Fruit fly (Drosophila melanogaster) whole organism, embryonic: ENCODE measurements around the gene Sas-4.

Experiments
- CG11504 ChIP-seq: fragments of 200-800 bp; sonication (Bioruptor generic); optimal IDR thresholded peaks from 3 replicates; lab custom pipeline; 2019; ENCODE audit warnings: missing biosample characterization, mild to moderate bottlenecking, missing genetic modification characterization, moderate library complexity
- CG13775 ChIP-seq: fragments of 200-800 bp; sonication (Bioruptor generic); optimal IDR thresholded peaks from 3 replicates; lab custom pipeline; 2017; ENCODE audit warnings: missing biosample characterization, mild to moderate bottlenecking, missing genetic modification characterization
- CG15479 ChIP-seq: fragments of 200-800 bp; sonication (Bioruptor generic); optimal IDR thresholded peaks from 3 replicates; lab custom pipeline; 2019; ENCODE audit warnings: missing biosample characterization, mild to moderate bottlenecking, missing genetic modification characterization, moderate library complexity
- CG17385 ChIP-seq: fragments of 200-800 bp; sonication (Bioruptor generic); optimal IDR thresholded peaks from 3 replicates; lab custom pipeline; 2018; ENCODE audit warnings: missing biosample characterization, mild to moderate bottlenecking, missing genetic modification characterization
- CG1832 ChIP-seq: fragments of 200-800 bp; sonication (Bioruptor generic); optimal IDR thresholded peaks from 2 replicates; lab custom pipeline; 2017; ENCODE audit warnings: missing biosample characterization, mild to moderate bottlenecking, missing genetic modification characterization, inconsistent platforms
- CG32767 ChIP-seq: fragments of 200-800 bp; sonication (Bioruptor generic); IDR thresholded peaks from 2 replicates; pipeline ENCODE4 v1.3.6; 2022; ENCODE audit warnings: missing biosample characterization, missing genetic modification characterization
- CG3838 ChIP-seq: fragments of 200-800 bp; sonication (Bioruptor generic); optimal IDR thresholded peaks from 3 replicates; lab custom pipeline; 2016; ENCODE audit warnings: missing biosample characterization, missing genetic modification characterization
- CG4360 ChIP-seq: fragments of 200-800 bp; sonication (Bioruptor generic); IDR thresholded peaks from 2 replicates; pipeline ENCODE4 v1.3.6; 2022; ENCODE audit warnings: missing biosample characterization, missing genetic modification characterization
- CG4424 ChIP-seq: fragments of 200-800 bp; sonication (Bioruptor generic); optimal IDR thresholded peaks from 3 replicates; lab custom pipeline; 2016; ENCODE audit warnings: missing biosample characterization, missing genetic modification characterization
- CG8924 ChIP-seq: fragments of 200-800 bp; optimal IDR thresholded peaks from 3 replicates; lab custom pipeline; 2019; ENCODE audit warnings: missing biosample characterization, mild to moderate bottlenecking, missing genetic modification characterization, moderate library complexity
- D ChIP-seq, 2 experiments: fragments of 200-800 bp in 1 of 2; fragments of >200 bp in 1 of 2; sonication (Bioruptor generic) in 1 of 2; optimal IDR thresholded peaks; 2 replicates in 1 of 2; 3 replicates in 1 of 2; lab custom pipeline; 2017; ENCODE audit warnings: mild to moderate bottlenecking in 1 of 2, missing biosample characterization in 1 of 2, missing genetic modification characterization in 1 of 2, missing genetic modification reagents in 1 of 2
- Deaf1 ChIP-seq: fragments of 200-800 bp; optimal IDR thresholded peaks from 3 replicates; lab custom pipeline; 2019; ENCODE audit warnings: missing biosample characterization, mild to moderate bottlenecking, missing genetic modification characterization, moderate library complexity
- Dll ChIP-seq: fragments of 200-800 bp; sonication (Bioruptor generic); IDR thresholded peaks from 4 replicates; pipeline ENCODE4 v1.3.6; 2022; ENCODE audit warnings: missing biosample characterization, missing genetic modification characterization; ENCODE audit not compliant: partially characterized antibody
- ERR ChIP-seq: fragments of 200-800 bp; sonication (Bioruptor generic); optimal IDR thresholded peaks from 2 replicates; lab custom pipeline; 2016; ENCODE audit warnings: missing biosample characterization, missing genetic modification characterization
- Hey ChIP-seq: fragments of 200-800 bp; sonication (Bioruptor generic); optimal IDR thresholded peaks from 3 replicates; lab custom pipeline; 2018; ENCODE audit warnings: missing biosample characterization, mild to moderate bottlenecking, missing genetic modification characterization
- Kr ChIP-seq: fragments of 200-800 bp; sonication (Bioruptor generic); optimal IDR thresholded peaks from 2 replicates; lab custom pipeline; 2017; ENCODE audit warnings: missing biosample characterization, mild to moderate bottlenecking, missing genetic modification characterization
- Lhr ChIP-seq: fragments of 200-800 bp; sonication (Bioruptor generic); optimal IDR thresholded peaks from 3 replicates; lab custom pipeline; 2017; ENCODE audit warnings: mild to moderate bottlenecking, missing biosample characterization, missing genetic modification reagents, missing genetic modification characterization
- Nf-YA ChIP-seq: fragments of 200-800 bp; sonication (Bioruptor generic); IDR thresholded peaks from 2 replicates; pipeline ENCODE4 v1.3.6; 2022; ENCODE audit warnings: missing biosample characterization, missing genetic modification characterization
- Pdp1 ChIP-seq, 2 experiments: fragments of 200-800 bp; sonication (Bioruptor generic); optimal IDR thresholded peaks; 3 replicates each; lab custom pipeline; 2016; ENCODE audit warnings: missing biosample characterization in 2 of 2, missing genetic modification characterization in 2 of 2, mild to moderate bottlenecking in 1 of 2, moderate library complexity in 1 of 2
- Trl ChIP-seq, 3 experiments: fragments of >200 bp in 2 of 3; fragments of 200-800 bp in 1 of 3; sonication (Bioruptor generic) in 1 of 3; optimal IDR thresholded peaks; 2 replicates in 1 of 3; 3 replicates in 2 of 3; lab custom pipeline; 2016 to 2017; ENCODE audit warnings: missing biosample characterization in 1 of 3, missing genetic modification characterization in 1 of 3
- ac ChIP-seq: fragments of 200-800 bp; sonication (Bioruptor generic); optimal IDR thresholded peaks from 3 replicates; lab custom pipeline; 2017; ENCODE audit warnings: missing biosample characterization, mild to moderate bottlenecking, missing genetic modification characterization
- bowl ChIP-seq: fragments of 200-800 bp; sonication (Bioruptor generic); IDR thresholded peaks from 2 replicates; pipeline ENCODE4 v1.3.6; 2022; ENCODE audit warnings: missing biosample characterization, missing genetic modification characterization
- bsh ChIP-seq, 2 experiments: fragments of 200-800 bp; sonication (Bioruptor generic); optimal IDR thresholded peaks; 2 replicates each; lab custom pipeline; 2017 to 2018; ENCODE audit warnings: mild to moderate bottlenecking in 2 of 2, missing biosample characterization in 2 of 2, missing genetic modification characterization in 2 of 2, moderate library complexity in 1 of 2
- cad ChIP-seq: fragments of >200 bp; optimal IDR thresholded peaks from 2 replicates; lab custom pipeline; 2017; ENCODE audit warnings: missing biosample characterization, missing genetic modification characterization
- cg ChIP-seq: fragments of 200-800 bp; sonication (Bioruptor generic); optimal IDR thresholded peaks from 3 replicates; lab custom pipeline; 2019; ENCODE audit warnings: missing biosample characterization, mild to moderate bottlenecking, missing genetic modification characterization, moderate library complexity
- chif ChIP-seq, 2 experiments: fragments of 200-800 bp; sonication (Bioruptor generic); optimal IDR thresholded peaks; 3 replicates each; lab custom pipeline; 2016; ENCODE audit warnings: missing biosample characterization in 2 of 2, missing genetic modification characterization in 2 of 2
- chinmo ChIP-seq: fragments of 200-800 bp; sonication (Bioruptor generic); IDR thresholded peaks from 4 replicates; pipeline ENCODE4 v1.3.6; 2022; ENCODE audit warnings: missing biosample characterization, missing genetic modification characterization; ENCODE audit not compliant: partially characterized antibody
- chn ChIP-seq: fragments of 200-800 bp; sonication (Bioruptor generic); optimal IDR thresholded peaks from 2 replicates; lab custom pipeline; 2016; ENCODE audit warnings: missing biosample characterization, missing genetic modification characterization
- ci ChIP-seq: fragments of 200-800 bp; sonication (Bioruptor generic); IDR thresholded peaks from 3 replicates; pipeline ENCODE4 v1.3.6; 2022; ENCODE audit warnings: missing biosample characterization, missing genetic modification characterization
- crol ChIP-seq: fragments of 200-800 bp; sonication (Bioruptor generic); IDR thresholded peaks from 2 replicates; pipeline ENCODE4 v1.3.6; 2022; ENCODE audit warnings: missing biosample characterization, missing genetic modification characterization
- ems ChIP-seq: fragments of 200-800 bp; sonication (Bioruptor generic); optimal IDR thresholded peaks from 3 replicates; lab custom pipeline; 2016; ENCODE audit warnings: missing biosample characterization, missing genetic modification characterization
- exex ChIP-seq: fragments of 200-800 bp; sonication (Bioruptor generic); optimal IDR thresholded peaks from 4 replicates; lab custom pipeline; 2018; ENCODE audit warnings: missing biosample characterization, mild to moderate bottlenecking, missing genetic modification characterization, moderate library complexity
- gcm ChIP-seq: fragments of 200-800 bp; sonication (Bioruptor generic); optimal IDR thresholded peaks from 2 replicates; lab custom pipeline; 2019; ENCODE audit warnings: missing biosample characterization, mild to moderate bottlenecking, missing genetic modification characterization, moderate library complexity
- kni ChIP-seq: fragments of 200-800 bp; sonication (Bioruptor generic); optimal IDR thresholded peaks from 3 replicates; lab custom pipeline; 2017; ENCODE audit warnings: mild to moderate bottlenecking, missing biosample characterization, missing genetic modification reagents, missing genetic modification characterization
- nerfin-1 ChIP-seq: fragments of 200-800 bp; sonication (Bioruptor generic); optimal IDR thresholded peaks from 3 replicates; lab custom pipeline; 2019; ENCODE audit warnings: missing biosample characterization, mild to moderate bottlenecking, missing genetic modification characterization, moderate library complexity
- nom ChIP-seq: fragments of 200-800 bp; sonication (Bioruptor generic); optimal IDR thresholded peaks from 2 replicates; lab custom pipeline; 2017; ENCODE audit warnings: missing biosample characterization, missing genetic modification characterization, mild to moderate bottlenecking, moderate library complexity, missing genetic modification reagents
- pros ChIP-seq: fragments of 200-800 bp; sonication (Bioruptor generic); optimal IDR thresholded peaks from 3 replicates; lab custom pipeline; 2019; ENCODE audit warnings: missing biosample characterization, mild to moderate bottlenecking, missing genetic modification characterization, moderate library complexity
- seq ChIP-seq: fragments of 200-800 bp; sonication (Bioruptor generic); IDR thresholded peaks from 2 replicates; pipeline ENCODE4 v1.3.6; 2022; ENCODE audit warnings: missing biosample characterization, missing genetic modification characterization
- slou ChIP-seq: fragments of 200-800 bp; sonication (Bioruptor generic); optimal IDR thresholded peaks from 3 replicates; lab custom pipeline; 2016; ENCODE audit warnings: missing biosample characterization, missing genetic modification characterization
- sna ChIP-seq: fragments of 200-800 bp; sonication (Bioruptor generic); IDR thresholded peaks from 2 replicates; pipeline ENCODE4 v1.3.6; 2022; ENCODE audit warnings: missing biosample characterization, missing genetic modification characterization; ENCODE audit not compliant: partially characterized antibody
- sqz ChIP-seq: fragments of 200-800 bp; sonication (Bioruptor generic); optimal IDR thresholded peaks from 3 replicates; lab custom pipeline; 2018; ENCODE audit warnings: missing biosample characterization, mild to moderate bottlenecking, missing genetic modification characterization
- sug ChIP-seq: fragments of 200-800 bp; optimal IDR thresholded peaks from 2 replicates; lab custom pipeline; 2019; ENCODE audit warnings: missing biosample characterization, mild to moderate bottlenecking, missing genetic modification characterization, moderate library complexity
- toy ChIP-seq: fragments of 200-800 bp; sonication (Bioruptor generic); IDR thresholded peaks from 2 replicates; pipeline ENCODE4 v1.3.6; 2022; ENCODE audit warnings: missing biosample characterization, missing genetic modification characterization
- yki ChIP-seq: fragments of >200 bp; optimal IDR thresholded peaks from 3 replicates; lab custom pipeline; 2018
- z ChIP-seq: fragments of 200-800 bp; sonication (Bioruptor generic); IDR thresholded peaks from 3 replicates; pipeline ENCODE4 v1.3.6; 2022; ENCODE audit warnings: missing biosample characterization, missing genetic modification characterization
- zen ChIP-seq: fragments of 200-800 bp; sonication (Bioruptor generic); optimal IDR thresholded peaks from 3 replicates; lab custom pipeline; 2018; ENCODE audit warnings: missing biosample characterization, mild to moderate bottlenecking, missing genetic modification characterization, moderate library complexity

The Sas-4 gene

dm6 chr3R:7109760-7110303 is 41.3 kb upstream of the Sas-4 start:
- TF ChIP-seq cg (GFP tag; lab: Kevin White, UChicago): peak; percentile 83
- peak; percentile 49 for TF ChIP-seq CG1832 (GFP tag; lab: Kevin White, UChicago)
- no peak for TF ChIP-seq Deaf1 (tag; lab: Kevin White, UChicago)
- no peak for TF ChIP-seq CG3838 (GFP tag; lab: Kevin White, UChicago)
- TF ChIP-seq chinmo (GFP tag; lab: Robert Waterston, UW): peak; percentile 78; the same call in 1 of the 4 replicates
- TF ChIP-seq ERR (GFP tag; lab: Kevin White, UChicago): no peak
- TF ChIP-seq Pdp1 (GFP tag; optimal IDR thresholded peaks at IDR 0.05; lab: Kevin White, UChicago): peak in 1 of 2 experiments; percentile 92
- TF ChIP-seq z (GFP tag; lab: Robert Waterston, UW): peak; percentile 61; the same call in 1 of the 3 replicates
- TF ChIP-seq Lhr (GFP tag; lab: Kevin White, UChicago): no peak
- TF ChIP-seq kni: peak; percentile 71
- TF ChIP-seq ac: peak; percentile 19
- peak; percentile 70 for TF ChIP-seq CG17385 (GFP tag; lab: Kevin White, UChicago)
- no peak for TF ChIP-seq chif (GFP tag; optimal IDR thresholded peaks at IDR 0.05; lab: Kevin White, UChicago)
- peak; percentile 43 for TF ChIP-seq zen
- TF ChIP-seq Trl (optimal IDR thresholded peaks at IDR 0.05; lab: Kevin White, UChicago): peak; percentile 81 to 96
- no peak for TF ChIP-seq Trl (GFP tag; optimal IDR thresholded peaks at IDR 0.05; lab: Kevin White, UChicago)
- no peak for TF ChIP-seq slou (GFP tag; lab: Kevin White, UChicago)
- peak; percentile 25 for TF ChIP-seq CG11504
- TF ChIP-seq nerfin-1: peak; percentile 22
- no peak for TF ChIP-seq toy (GFP tag; lab: Robert Waterston, UW)
- TF ChIP-seq cad: peak; percentile 68
- peak; percentile 95 for TF ChIP-seq CG15479 (GFP tag; lab: Kevin White, UChicago)
- TF ChIP-seq bowl: no peak
- peak; percentile 57 for TF ChIP-seq nom (GFP tag; lab: Kevin White, UChicago)
- peak; percentile 25 for TF ChIP-seq sqz (GFP tag; lab: Kevin White, UChicago)
- TF ChIP-seq Nf-YA (GFP tag; lab: Robert Waterston, UW): no peak
- TF ChIP-seq yki: peak; percentile 71
- TF ChIP-seq Hey (tag; lab: Kevin White, UChicago): no peak
- peak; percentile 31 for TF ChIP-seq Kr (GFP tag; lab: Kevin White, UChicago)
- no peak for TF ChIP-seq CG4424
- TF ChIP-seq CG13775: no peak
- TF ChIP-seq bsh (GFP tag; optimal IDR thresholded peaks at IDR 0.05; lab: Kevin White, UChicago): peak in 1 of 2 experiments; percentile 50
- TF ChIP-seq CG4360 (GFP tag; lab: Robert Waterston, UW): peak; percentile 96
- TF ChIP-seq chn (GFP tag; lab: Kevin White, UChicago): peak; percentile 62
- peak; percentile 30; the same call in 1 of the 2 replicates for TF ChIP-seq sna (GFP tag; lab: Robert Waterston, UW)
- TF ChIP-seq ems (GFP tag; lab: Kevin White, UChicago): no peak
- TF ChIP-seq seq (GFP tag; lab: Robert Waterston, UW): 0 out of 2 replicates have a peak, but pooled peaks have one; percentile 12
- TF ChIP-seq exex (tag; lab: Kevin White, UChicago): no peak
- TF ChIP-seq crol (GFP tag; lab: Robert Waterston, UW): peak; percentile 12; the same call in 1 of the 2 replicates
- TF ChIP-seq D (optimal IDR thresholded peaks at IDR 0.05; lab: Kevin White, UChicago): peak; percentile 72
- no peak for TF ChIP-seq D (GFP tag; optimal IDR thresholded peaks at IDR 0.05; lab: Kevin White, UChicago)
- peak; percentile 14 for TF ChIP-seq CG8924 (tag; lab: Kevin White, UChicago)
- TF ChIP-seq sug (tag; lab: Kevin White, UChicago): no peak
- TF ChIP-seq gcm (GFP tag; lab: Kevin White, UChicago): peak; percentile 54
- peak; percentile 51; the same call in 2 of the 3 replicates for TF ChIP-seq ci (GFP tag; lab: Robert Waterston, UW)
- TF ChIP-seq pros: peak; percentile 78
- no peak for TF ChIP-seq CG32767
- TF ChIP-seq Dll: 0 out of 4 replicates have a peak, but pooled peaks have one; percentile 20
